Worm (Caenorhabditis elegans) whole organism, young adult: ENCODE data around the gene Y22D7AL.3.

Experiments
- F57C9.4 ChIP-seq: sonication (generic microtip); optimal IDR thresholded peaks from 2 replicates; lab custom pipeline; 2017; ENCODE audit warnings: mild to moderate bottlenecking, missing genetic modification characterization, missing compliant biosample characterization
- bed-1 ChIP-seq: fragments of 200-800 bp; sonication (Bioruptor generic); IDR thresholded peaks from 2 replicates; pipeline ENCODE4 v1.3.6; 2022; ENCODE audit warnings: missing genetic modification reagents, missing genetic modification characterization, missing compliant biosample characterization
- ceh-58 ChIP-seq: fragments of 200-800 bp; sonication (Bioruptor generic); IDR thresholded peaks from 2 replicates; pipeline ENCODE4 v1.3.6; 2022; ENCODE audit warnings: missing genetic modification characterization, missing compliant biosample characterization
- hlh-12 ChIP-seq: sonication (generic microtip); optimal IDR thresholded peaks from 2 replicates; lab custom pipeline; 2016; ENCODE audit warnings: missing genetic modification characterization, missing compliant biosample characterization
- lin-35 ChIP-seq, 3 experiments: fragments of 150-350 bp in 2 of 3; sonication (generic microtip) in 1 of 3; optimal IDR thresholded peaks; 2 replicates each; lab custom pipeline; 2014 to 2018; ENCODE audit warnings: missing biosample characterization in 3 of 3, missing genetic modification characterization in 3 of 3, missing genetic modification reagents in 3 of 3
- lin-40 ChIP-seq: sonication (generic microtip); optimal IDR thresholded peaks from 2 replicates; lab custom pipeline; 2016; ENCODE audit warnings: missing genetic modification characterization, mild to moderate bottlenecking, missing compliant biosample characterization, missing genotype, missing genetic modification reagents
- lsl-1 ChIP-seq: fragments of 200-800 bp; sonication (Bioruptor generic); optimal IDR thresholded peaks from 2 replicates; lab custom pipeline; 2018; ENCODE audit warnings: mild to moderate bottlenecking, missing genetic modification characterization, moderate library complexity, missing compliant biosample characterization
- nfyb-1 ChIP-seq: fragments of 200-800 bp; sonication (Bioruptor generic); IDR thresholded peaks from 2 replicates; pipeline ENCODE4 v1.3.6; 2022; ENCODE audit warnings: missing genetic modification reagents, missing genetic modification characterization, missing compliant biosample characterization
- nhr-120 ChIP-seq: fragments of 200-800 bp; sonication (Bioruptor generic); IDR thresholded peaks from 2 replicates; pipeline ENCODE4 v1.3.6; 2022; ENCODE audit warnings: missing genetic modification characterization, missing compliant biosample characterization
- rpc-1 ChIP-seq, 2 experiments: fragments of 150-350 bp in 1 of 2; sonication (generic microtip) in 1 of 2; optimal IDR thresholded peaks; 2 replicates each; lab custom pipeline; 2014 to 2018; ENCODE audit warnings: missing biosample characterization in 1 of 2, missing genetic modification characterization in 1 of 2, missing genetic modification reagents in 1 of 2, missing genotype in 1 of 2

DNA sequence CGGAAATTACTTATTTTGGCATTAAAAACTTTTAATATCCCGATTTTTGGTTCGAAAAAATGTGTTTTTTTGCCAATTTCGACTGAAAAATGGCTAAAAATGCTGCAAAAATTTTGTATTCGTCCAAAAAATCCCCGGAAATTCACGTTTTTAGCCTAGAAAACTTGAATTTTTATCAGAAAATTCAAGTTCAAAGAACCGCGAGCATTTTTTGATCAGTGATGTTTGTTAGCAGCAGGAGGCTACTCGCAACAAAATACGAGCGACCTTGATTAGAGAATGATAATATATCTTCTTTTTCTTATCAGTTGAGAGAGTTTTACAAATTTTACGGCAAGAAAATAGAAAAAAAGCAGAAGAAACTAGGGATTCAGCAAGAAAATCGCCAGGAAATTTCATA, 18.9 kb upstream of the Y22D7AL.3 start:
- TF ChIP-seq lsl-1 (GFP tag; lab: Kevin White, UChicago), result no peak
- no peak for TF ChIP-seq nhr-120 (GFP tag; lab: Robert Waterston, UW)
- TF ChIP-seq F57C9.4 (tag; lab: Kevin White, UChicago), result no peak
- no peak for TF ChIP-seq rpc-1 (optimal IDR thresholded peaks at IDR 0.05; lab: Kevin White, UChicago)
- no peak for TF ChIP-seq rpc-1 (tag; optimal IDR thresholded peaks at IDR 0.05; lab: Kevin White, UChicago)
- TF ChIP-seq nfyb-1, result peak; percentile 65
- TF ChIP-seq lin-40 (tag; lab: Kevin White, UChicago), result no peak
- no peak for TF ChIP-seq hlh-12 (tag; lab: Kevin White, UChicago)
- no peak for TF ChIP-seq lin-35 (GFP tag; optimal IDR thresholded peaks at IDR 0.05; lab: Kevin White, UChicago)
- no peak for TF ChIP-seq ceh-58 (GFP tag; lab: Robert Waterston, UW)
- TF ChIP-seq bed-1 (GFP tag; lab: Robert Waterston, UW), result no peak
